Fruit fly (Drosophila melanogaster) whole organism, embryonic: ENCODE data around the gene sa.
A peak's percentile ranks its signal among the peaks of the same experiment; 100 is the strongest.

ENCODE experiments used
- CG10543 ChIP-seq: fragments of 200-800 bp; sonication (Bioruptor generic); optimal IDR thresholded peaks from 3 replicates; lab custom pipeline; 2017; ENCODE audit warnings: missing biosample characterization, mild to moderate bottlenecking, missing genetic modification characterization, moderate library complexity
- CG10565 ChIP-seq: fragments of 200-800 bp; sonication (Bioruptor generic); optimal IDR thresholded peaks from 3 replicates; lab custom pipeline; 2016; ENCODE audit warnings: missing biosample characterization, mild to moderate bottlenecking, missing genetic modification characterization
- CG11696 ChIP-seq: fragments of 200-800 bp; sonication (Bioruptor generic); IDR thresholded peaks from 2 replicates; pipeline ENCODE4 v1.3.6; 2022; ENCODE audit warnings: missing biosample characterization, missing genetic modification characterization
- CG12769 ChIP-seq: fragments of 200-800 bp; sonication (Bioruptor generic); optimal IDR thresholded peaks from 2 replicates; lab custom pipeline; 2019; ENCODE audit warnings: missing biosample characterization, mild to moderate bottlenecking, missing genetic modification characterization, moderate library complexity
- CG14860 ChIP-seq: fragments of 200-800 bp; sonication (Bioruptor generic); IDR thresholded peaks from 3 replicates; pipeline ENCODE4 v1.3.6; 2022; ENCODE audit warnings: missing biosample characterization, missing genetic modification characterization; ENCODE audit not compliant: partially characterized antibody
- CG15011 ChIP-seq: fragments of 200-800 bp; sonication (Bioruptor generic); optimal IDR thresholded peaks from 3 replicates; lab custom pipeline; 2018; ENCODE audit warnings: missing biosample characterization, mild to moderate bottlenecking, missing genetic modification characterization
- CG15073 ChIP-seq: fragments of 200-800 bp; sonication (Bioruptor generic); optimal IDR thresholded peaks from 2 replicates; lab custom pipeline; 2016; ENCODE audit warnings: missing biosample characterization, missing genetic modification characterization
- CG2120 ChIP-seq: fragments of 200-800 bp; sonication (Bioruptor generic); optimal IDR thresholded peaks from 3 replicates; lab custom pipeline; 2016; ENCODE audit warnings: missing biosample characterization, missing genetic modification characterization
- CG2199 ChIP-seq: fragments of 200-800 bp; sonication (Bioruptor generic); IDR thresholded peaks from 3 replicates; pipeline ENCODE4 v1.3.6; 2022; ENCODE audit warnings: missing biosample characterization, missing genetic modification characterization
- CG3995 ChIP-seq: fragments of 200-800 bp; sonication (Bioruptor generic); optimal IDR thresholded peaks from 3 replicates; lab custom pipeline; 2016; ENCODE audit warnings: missing biosample characterization, missing genetic modification characterization
- CG4328 ChIP-seq: fragments of 200-800 bp; sonication (Bioruptor generic); optimal IDR thresholded peaks from 3 replicates; lab custom pipeline; 2017; ENCODE audit warnings: missing biosample characterization, missing genetic modification reagents, missing genetic modification characterization
- CG5180 ChIP-seq: fragments of 200-800 bp; sonication (Bioruptor generic); optimal IDR thresholded peaks from 3 replicates; lab custom pipeline; 2017; ENCODE audit warnings: missing biosample characterization, missing genetic modification characterization, mild to moderate bottlenecking, moderate library complexity, missing genetic modification reagents
- CG6689 ChIP-seq: fragments of 200-800 bp; sonication (Bioruptor generic); IDR thresholded peaks from 2 replicates; pipeline ENCODE4 v1.3.6; 2022; ENCODE audit warnings: missing biosample characterization, missing genetic modification characterization
- CG6791 ChIP-seq: fragments of 200-800 bp; sonication (Bioruptor generic); IDR thresholded peaks from 3 replicates; pipeline ENCODE4 v1.3.6; 2022; ENCODE audit warnings: missing biosample characterization, missing genetic modification characterization; ENCODE audit not compliant: partially characterized antibody
- CG7556 ChIP-seq: fragments of 200-800 bp; sonication (Bioruptor generic); optimal IDR thresholded peaks from 2 replicates; lab custom pipeline; 2017; ENCODE audit warnings: missing biosample characterization, mild to moderate bottlenecking, missing genetic modification characterization
- CG7928 ChIP-seq: fragments of 200-800 bp; sonication (Bioruptor generic); optimal IDR thresholded peaks from 2 replicates; lab custom pipeline; 2017; ENCODE audit warnings: missing biosample characterization, mild to moderate bottlenecking, missing genetic modification characterization
- CG7963 ChIP-seq: fragments of 200-800 bp; sonication (Bioruptor generic); IDR thresholded peaks from 3 replicates; pipeline ENCODE4 v1.3.6; 2022; ENCODE audit warnings: missing biosample characterization, missing genetic modification characterization; ENCODE audit not compliant: partially characterized antibody
- CG8765 ChIP-seq: fragments of 200-800 bp; sonication (Bioruptor generic); IDR thresholded peaks from 2 replicates; pipeline ENCODE4 v1.3.6; 2022; ENCODE audit warnings: missing biosample characterization, missing genetic modification characterization
- CG9609 ChIP-seq: fragments of 200-800 bp; sonication (Bioruptor generic); optimal IDR thresholded peaks from 3 replicates; lab custom pipeline; 2016; ENCODE audit warnings: missing biosample characterization, missing genetic modification characterization
- CG9876 ChIP-seq: fragments of 200-800 bp; sonication (Bioruptor generic); optimal IDR thresholded peaks from 2 replicates; lab custom pipeline; 2016; ENCODE audit warnings: missing biosample characterization, missing genetic modification characterization
- Dbx ChIP-seq: fragments of 200-800 bp; sonication (Bioruptor generic); IDR thresholded peaks from 3 replicates; pipeline ENCODE4 v1.3.6; 2022; ENCODE audit warnings: missing biosample characterization, missing genetic modification characterization
- Dek ChIP-seq: fragments of 200-800 bp; sonication (Bioruptor generic); optimal IDR thresholded peaks from 3 replicates; lab custom pipeline; 2019; ENCODE audit warnings: missing biosample characterization, mild to moderate bottlenecking, missing genetic modification characterization, moderate library complexity
- HLH4C ChIP-seq: fragments of 200-800 bp; sonication (Bioruptor generic); IDR thresholded peaks from 3 replicates; pipeline ENCODE4 v1.3.6; 2022; ENCODE audit warnings: missing biosample characterization, missing genetic modification characterization; ENCODE audit not compliant: partially characterized antibody
- Lim3 ChIP-seq: fragments of 200-800 bp; sonication (Bioruptor generic); IDR thresholded peaks from 2 replicates; pipeline ENCODE4 v1.3.6; 2022; ENCODE audit warnings: missing biosample characterization, missing genetic modification characterization
- Mes4 ChIP-seq: fragments of 200-800 bp; sonication (Bioruptor generic); optimal IDR thresholded peaks from 2 replicates; lab custom pipeline; 2016; ENCODE audit warnings: missing biosample characterization, missing genetic modification characterization
- PHDP ChIP-seq: fragments of 200-800 bp; sonication (Bioruptor generic); optimal IDR thresholded peaks from 3 replicates; lab custom pipeline; 2018; ENCODE audit warnings: missing biosample characterization, mild to moderate bottlenecking, missing genetic modification characterization, moderate library complexity
- Usf ChIP-seq: fragments of 200-800 bp; sonication (Bioruptor generic); optimal IDR thresholded peaks from 2 replicates; lab custom pipeline; 2017; ENCODE audit warnings: missing genotype, missing biosample characterization, missing genetic modification characterization
- dan ChIP-seq: fragments of 200-800 bp; sonication (Bioruptor generic); IDR thresholded peaks from 2 replicates; pipeline ENCODE4 v1.3.6; 2022; ENCODE audit warnings: missing biosample characterization, missing genetic modification characterization
- ewg ChIP-seq: fragments of 200-800 bp; sonication (Bioruptor generic); optimal IDR thresholded peaks from 3 replicates; lab custom pipeline; 2017; ENCODE audit warnings: mild to moderate bottlenecking, missing biosample characterization, missing genetic modification reagents, missing genetic modification characterization
- klu ChIP-seq: fragments of 200-800 bp; sonication (Bioruptor generic); IDR thresholded peaks from 2 replicates; pipeline ENCODE4 v1.3.6; 2022; ENCODE audit warnings: missing biosample characterization, missing genetic modification characterization
- kni ChIP-seq: fragments of 200-800 bp; sonication (Bioruptor generic); optimal IDR thresholded peaks from 3 replicates; lab custom pipeline; 2017; ENCODE audit warnings: mild to moderate bottlenecking, missing biosample characterization, missing genetic modification reagents, missing genetic modification characterization
- lilli ChIP-seq: fragments of 200-800 bp; sonication (Bioruptor generic); optimal IDR thresholded peaks from 3 replicates; lab custom pipeline; 2016; ENCODE audit warnings: missing biosample characterization, missing genetic modification characterization
- lmd ChIP-seq: fragments of 200-800 bp; sonication (Bioruptor generic); IDR thresholded peaks from 2 replicates; pipeline ENCODE4 v1.3.6; 2022; ENCODE audit warnings: missing biosample characterization, missing genetic modification characterization
- mirr ChIP-seq: fragments of 200-800 bp; sonication (Bioruptor generic); optimal IDR thresholded peaks from 3 replicates; lab custom pipeline; 2018; ENCODE audit warnings: missing biosample characterization, mild to moderate bottlenecking, missing genetic modification characterization
- onecut ChIP-seq: fragments of 200-800 bp; sonication (Bioruptor generic); IDR thresholded peaks from 2 replicates; pipeline ENCODE4 v1.3.6; 2022; ENCODE audit warnings: missing biosample characterization, missing genetic modification characterization
- salm ChIP-seq: fragments of 200-800 bp; sonication (Bioruptor generic); optimal IDR thresholded peaks from 2 replicates; lab custom pipeline; 2018; ENCODE audit warnings: missing biosample characterization, mild to moderate bottlenecking, missing genetic modification characterization
- sr ChIP-seq: fragments of 200-800 bp; sonication (Bioruptor generic); IDR thresholded peaks from 3 replicates; pipeline ENCODE4 v1.3.6; 2022; ENCODE audit warnings: missing biosample characterization, missing genetic modification characterization
- tna ChIP-seq: fragments of 200-800 bp; sonication (Bioruptor generic); IDR thresholded peaks from 2 replicates; pipeline ENCODE4 v1.3.6; 2022; ENCODE audit warnings: missing biosample characterization, missing genetic modification characterization; ENCODE audit not compliant: partially characterized antibody
- twi ChIP-seq: fragments of 200-800 bp; optimal IDR thresholded peaks from 2 replicates; lab custom pipeline; 2019; ENCODE audit warnings: missing biosample characterization, mild to moderate bottlenecking, missing genetic modification characterization, moderate library complexity
- vnd ChIP-seq: fragments of 200-800 bp; sonication (Bioruptor generic); IDR thresholded peaks from 3 replicates; pipeline ENCODE4 v1.3.6; 2022; ENCODE audit warnings: missing biosample characterization, missing genetic modification characterization; ENCODE audit not compliant: partially characterized antibody

Gene sa

DNA sequence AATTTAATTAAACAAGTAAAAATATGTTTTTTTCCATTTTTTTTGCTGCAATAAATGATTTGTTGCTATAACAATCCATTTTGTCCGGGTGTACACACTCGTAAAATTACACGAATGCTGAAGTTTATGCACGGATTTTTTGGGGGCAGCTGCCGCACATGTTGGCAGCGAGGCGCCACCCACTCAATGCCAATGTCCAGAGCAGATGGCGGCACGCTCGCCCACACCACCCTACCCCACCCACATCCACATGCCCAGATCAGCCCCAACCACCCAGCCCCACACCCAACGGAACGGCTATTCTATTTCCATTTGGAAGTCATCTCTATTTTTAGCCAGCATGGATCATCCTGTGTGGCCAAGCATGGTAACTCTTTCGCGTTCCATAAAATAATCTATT is 26.4 kb downstream of the sa start (continued):
- TF ChIP-seq CG6689 (GFP tag; lab: Robert Waterston, UW) (no peak), sr (GFP tag; lab: Robert Waterston, UW) (peak; percentile 99), Dbx (GFP tag; lab: Robert Waterston, UW) (no peak), lmd (no peak), PHDP (tag; lab: Kevin White, UChicago) (no peak), CG12769 (tag; lab: Kevin White, UChicago) (peak; percentile 90), twi (tag; lab: Kevin White, UChicago) (peak; percentile 62), CG8765 (GFP tag; lab: Robert Waterston, UW) (no peak)

DNA sequence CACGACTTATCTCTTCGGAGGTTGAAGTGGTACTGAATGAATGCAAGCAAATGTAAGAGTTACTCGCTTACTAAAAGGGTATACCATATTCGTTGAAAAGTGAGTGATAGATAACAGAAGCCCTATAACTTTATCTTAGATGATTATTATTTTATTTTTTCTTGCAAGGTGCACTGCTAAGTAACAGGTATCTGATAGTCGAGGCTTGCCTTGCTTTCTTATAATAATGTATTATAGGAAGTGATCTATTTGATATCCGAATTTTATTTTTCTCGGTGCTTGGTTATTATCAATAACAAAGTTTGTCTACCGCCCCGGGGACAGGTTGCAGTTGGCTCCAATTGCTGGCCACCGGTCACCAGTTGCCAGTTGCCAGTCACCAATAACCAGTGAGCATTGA is 35.3 kb downstream of the sa start:
- TF ChIP-seq CG3995 (GFP tag; lab: Kevin White, UChicago) (no peak), CG2120 (GFP tag; lab: Kevin White, UChicago) (no peak), CG9609 (GFP tag; lab: Kevin White, UChicago) (no peak), mirr (GFP tag; lab: Kevin White, UChicago) (no peak), CG4328 (GFP tag; lab: Kevin White, UChicago) (no peak), kni (no peak), onecut (GFP tag; lab: Robert Waterston, UW) (no peak), CG9876 (GFP tag; lab: Kevin White, UChicago) (no peak), CG7928 (GFP tag; lab: Kevin White, UChicago) (no peak), Usf (GFP tag; lab: Kevin White, UChicago) (no peak), tna (GFP tag; lab: Robert Waterston, UW) (peak; percentile 51; the same call in 1 of the 2 replicates), Mes4 (GFP tag; lab: Kevin White, UChicago) (no peak), CG7556 (GFP tag; lab: Kevin White, UChicago) (no peak), ewg (no peak), vnd (GFP tag; lab: Robert Waterston, UW) (0 out of 3 replicates have a peak, but pooled peaks have one; percentile 16), CG10543 (GFP tag; lab: Kevin White, UChicago) (no peak), CG15073 (no peak), CG7963 (GFP tag; lab: Robert Waterston, UW) (peak; percentile 50; the same call in 1 of the 3 replicates), Dek (tag; lab: Kevin White, UChicago) (no peak), lilli (GFP tag; lab: Kevin White, UChicago) (no peak), CG14860 (GFP tag; lab: Robert Waterston, UW) (0 out of 3 replicates have a peak, but pooled peaks have one; percentile 39), klu (no peak), CG5180 (GFP tag; lab: Kevin White, UChicago) (no peak), CG2199 (GFP tag; lab: Robert Waterston, UW) (no peak), CG11696 (no peak), Lim3 (GFP tag; lab: Robert Waterston, UW) (no peak), CG15011 (GFP tag; lab: Kevin White, UChicago) (no peak), CG10565 (GFP tag; lab: Kevin White, UChicago) (no peak), CG6791 (peak; percentile 50; the same call in 1 of the 3 replicates), salm (no peak), HLH4C (GFP tag; lab: Robert Waterston, UW) (peak; percentile 64; the same call in 2 of the 3 replicates), dan (GFP tag; lab: Robert Waterston, UW) (no peak)
